Fruit fly (Drosophila melanogaster) whole organism, prepupa: ENCODE measurements around the gene Mgat2.

Experiments
- Blimp-1 ChIP-seq: fragments of 200-800 bp; sonication (Bioruptor generic); optimal IDR thresholded peaks from 3 replicates; lab custom pipeline; 2017; ENCODE audit warnings: missing biosample characterization, missing genetic modification characterization, mild to moderate bottlenecking, moderate library complexity, missing genetic modification reagents
- CG10631 ChIP-seq: fragments of 200-800 bp; sonication (Bioruptor generic); optimal IDR thresholded peaks from 2 replicates; lab custom pipeline; 2016; ENCODE audit warnings: missing biosample characterization, missing genetic modification characterization
- CG11294 ChIP-seq: fragments of 200-800 bp; sonication (Bioruptor generic); IDR thresholded peaks from 2 replicates; pipeline ENCODE4 v1.3.6; 2022; ENCODE audit warnings: missing biosample characterization, missing genetic modification characterization
- CG11762 ChIP-seq: fragments of 200-800 bp; sonication (Bioruptor generic); optimal IDR thresholded peaks from 3 replicates; lab custom pipeline; 2016; ENCODE audit warnings: missing biosample characterization, missing genetic modification characterization; ENCODE audit not compliant: insufficient read depth
- CG3032 ChIP-seq: fragments of 200-800 bp; optimal IDR thresholded peaks from 2 replicates; lab custom pipeline; 2019; ENCODE audit warnings: missing biosample characterization, mild to moderate bottlenecking, missing genetic modification characterization, moderate library complexity
- CG31627 ChIP-seq: fragments of 200-800 bp; sonication (Bioruptor generic); optimal IDR thresholded peaks from 3 replicates; lab custom pipeline; 2016; ENCODE audit warnings: missing biosample characterization, missing genetic modification characterization
- CG32006 ChIP-seq: fragments of 200-800 bp; sonication (Bioruptor generic); optimal IDR thresholded peaks from 3 replicates; lab custom pipeline; 2017; ENCODE audit warnings: missing biosample characterization, mild to moderate bottlenecking, missing genetic modification characterization
- CG34406 ChIP-seq: fragments of 200-800 bp; sonication (Bioruptor generic); optimal IDR thresholded peaks from 3 replicates; lab custom pipeline; 2016; ENCODE audit warnings: missing biosample characterization, missing genetic modification characterization
- CG3919 ChIP-seq: fragments of 200-800 bp; sonication (Bioruptor generic); optimal IDR thresholded peaks from 3 replicates; lab custom pipeline; 2016; ENCODE audit warnings: missing biosample characterization, missing genetic modification characterization
- CG6276 ChIP-seq: fragments of 200-800 bp; sonication (Bioruptor generic); optimal IDR thresholded peaks from 2 replicates; lab custom pipeline; 2017; ENCODE audit warnings: missing biosample characterization, mild to moderate bottlenecking, missing genetic modification characterization
- CG6854 ChIP-seq: fragments of 200-800 bp; sonication (Bioruptor generic); optimal IDR thresholded peaks from 2 replicates; lab custom pipeline; 2017; ENCODE audit warnings: missing biosample characterization, mild to moderate bottlenecking, missing genetic modification characterization
- CG7368 ChIP-seq: fragments of 200-800 bp; sonication (Bioruptor generic); optimal IDR thresholded peaks from 3 replicates; lab custom pipeline; 2016; ENCODE audit warnings: missing biosample characterization, missing genetic modification characterization
- CG8632 ChIP-seq: fragments of 200-800 bp; sonication (Bioruptor generic); optimal IDR thresholded peaks from 3 replicates; lab custom pipeline; 2016; ENCODE audit warnings: missing biosample characterization, missing genetic modification characterization
- CG9139 ChIP-seq: fragments of 200-800 bp; sonication (Bioruptor generic); optimal IDR thresholded peaks from 3 replicates; lab custom pipeline; 2017; ENCODE audit warnings: missing biosample characterization, mild to moderate bottlenecking, missing genetic modification characterization
- Eip75B ChIP-seq: fragments of 200-800 bp; sonication (Bioruptor generic); optimal IDR thresholded peaks from 3 replicates; lab custom pipeline; 2016; ENCODE audit warnings: missing biosample characterization, missing genetic modification characterization
- Eip78C ChIP-seq: fragments of 200-800 bp; sonication (Bioruptor generic); peaks from one replicate; lab custom pipeline; 2016; ENCODE audit warnings: missing biosample characterization, missing genetic modification characterization
- Eip93F ChIP-seq: fragments of 200-800 bp; sonication (Bioruptor generic); optimal IDR thresholded peaks from 2 replicates; lab custom pipeline; 2016; ENCODE audit warnings: missing biosample characterization, mild to moderate bottlenecking, missing genetic modification characterization
- Ets21C ChIP-seq: fragments of 200-800 bp; sonication (Bioruptor generic); optimal IDR thresholded peaks from 3 replicates; lab custom pipeline; 2016; ENCODE audit warnings: missing biosample characterization, missing genetic modification characterization
- Ets96B ChIP-seq: fragments of 200-800 bp; optimal IDR thresholded peaks from 2 replicates; lab custom pipeline; 2019; ENCODE audit warnings: missing biosample characterization, mild to moderate bottlenecking, missing genetic modification characterization, moderate library complexity
- Gug ChIP-seq: fragments of 200-800 bp; sonication (Bioruptor generic); IDR thresholded peaks from 2 replicates; pipeline ENCODE4 v1.3.6; 2022; ENCODE audit warnings: missing biosample characterization, missing genetic modification characterization
- Hr38 ChIP-seq: sonication (Bioruptor generic); optimal IDR thresholded peaks from 2 replicates; lab custom pipeline; 2016; ENCODE audit warnings: missing biosample characterization, missing genetic modification characterization
- Hr4 ChIP-seq: fragments of 200-800 bp; sonication (Bioruptor generic); optimal IDR thresholded peaks from 3 replicates; lab custom pipeline; 2016; ENCODE audit warnings: missing biosample characterization, missing genetic modification characterization
- Met ChIP-seq: fragments of 200-800 bp; sonication (Bioruptor generic); optimal IDR thresholded peaks from 3 replicates; lab custom pipeline; 2016; ENCODE audit warnings: missing biosample characterization, missing genetic modification characterization
- OdsH ChIP-seq: fragments of 200-800 bp; sonication (Bioruptor generic); optimal IDR thresholded peaks from 3 replicates; lab custom pipeline; 2016; ENCODE audit warnings: missing biosample characterization, missing genetic modification characterization
- Smox ChIP-seq: fragments of 200-800 bp; sonication (Bioruptor generic); optimal IDR thresholded peaks from 3 replicates; lab custom pipeline; 2016; ENCODE audit warnings: missing biosample characterization, missing genetic modification characterization
- Sox102F ChIP-seq: fragments of 200-800 bp; sonication (Bioruptor generic); optimal IDR thresholded peaks from 2 replicates; lab custom pipeline; 2016; ENCODE audit warnings: missing biosample characterization, mild to moderate bottlenecking, missing genetic modification characterization
- Sox14 ChIP-seq: fragments of 200-800 bp; sonication (Bioruptor generic); optimal IDR thresholded peaks from 3 replicates; lab custom pipeline; 2016; ENCODE audit warnings: missing biosample characterization, missing genetic modification characterization
- Sox15 ChIP-seq: fragments of 200-800 bp; sonication (Bioruptor generic); optimal IDR thresholded peaks from 3 replicates; lab custom pipeline; 2016; ENCODE audit warnings: missing biosample characterization, missing genetic modification characterization
- achi ChIP-seq: fragments of 200-800 bp; sonication (Bioruptor generic); optimal IDR thresholded peaks from 3 replicates; lab custom pipeline; 2016; ENCODE audit warnings: missing biosample characterization, missing genetic modification characterization
- acj6 ChIP-seq: fragments of 200-800 bp; sonication (Bioruptor generic); optimal IDR thresholded peaks from 3 replicates; lab custom pipeline; 2016; ENCODE audit warnings: missing biosample characterization, missing genetic modification characterization
- dac ChIP-seq: fragments of 200-800 bp; sonication (Bioruptor generic); optimal IDR thresholded peaks from 2 replicates; lab custom pipeline; 2017; ENCODE audit warnings: missing biosample characterization, mild to moderate bottlenecking, missing genetic modification characterization
- dsx ChIP-seq: fragments of 200-800 bp; optimal IDR thresholded peaks from 3 replicates; lab custom pipeline; 2019; ENCODE audit warnings: missing biosample characterization, mild to moderate bottlenecking, missing genetic modification characterization, moderate library complexity; ENCODE audit not compliant: poor library complexity, severe bottlenecking
- eg ChIP-seq: fragments of 200-800 bp; sonication (Bioruptor generic); IDR thresholded peaks from 3 replicates; pipeline ENCODE4 v1.3.6; 2022; ENCODE audit warnings: missing biosample characterization, missing genetic modification characterization
- esn ChIP-seq: fragments of 200-800 bp; sonication (Bioruptor generic); optimal IDR thresholded peaks from 2 replicates; lab custom pipeline; 2016; ENCODE audit warnings: missing biosample characterization, mild to moderate bottlenecking, missing genetic modification characterization, moderate library complexity
- fd85E ChIP-seq: fragments of 200-800 bp; sonication (Bioruptor generic); optimal IDR thresholded peaks from 3 replicates; lab custom pipeline; 2016; ENCODE audit warnings: missing biosample characterization, missing genetic modification characterization
- fkh ChIP-seq: fragments of 200-800 bp; sonication (Bioruptor generic); optimal IDR thresholded peaks from 3 replicates; lab custom pipeline; 2017; ENCODE audit warnings: missing biosample characterization, mild to moderate bottlenecking, missing genetic modification characterization, moderate library complexity
- lz ChIP-seq: fragments of 200-800 bp; sonication (Bioruptor generic); optimal IDR thresholded peaks from 3 replicates; lab custom pipeline; 2016; ENCODE audit warnings: missing biosample characterization, missing genetic modification characterization
- net ChIP-seq: fragments of 200-800 bp; sonication (Bioruptor generic); optimal IDR thresholded peaks from 3 replicates; lab custom pipeline; 2016; ENCODE audit warnings: missing biosample characterization, missing genetic modification characterization
- pdm3 ChIP-seq: fragments of 200-800 bp; sonication (Bioruptor generic); optimal IDR thresholded peaks from 3 replicates; lab custom pipeline; 2016; ENCODE audit warnings: missing biosample characterization, missing genetic modification characterization
- salr ChIP-seq, 2 experiments: fragments of 200-800 bp; sonication (Bioruptor generic); optimal IDR thresholded peaks; 3 replicates each; lab custom pipeline; 2016 to 2018; ENCODE audit warnings: missing biosample characterization in 2 of 2, missing genetic modification characterization in 2 of 2, mild to moderate bottlenecking in 1 of 2
- spab ChIP-seq: fragments of 200-800 bp; sonication (Bioruptor generic); optimal IDR thresholded peaks from 2 replicates; lab custom pipeline; 2017; ENCODE audit warnings: missing biosample characterization, mild to moderate bottlenecking, missing genetic modification characterization, missing genetic modification reagents
- ss ChIP-seq, 2 experiments: fragments of 200-800 bp; sonication (Bioruptor generic); optimal IDR thresholded peaks; 2 replicates in 1 of 2; 3 replicates in 1 of 2; lab custom pipeline; 2017 to 2018; ENCODE audit warnings: mild to moderate bottlenecking in 2 of 2, missing biosample characterization in 2 of 2, missing genetic modification characterization in 2 of 2, moderate library complexity in 1 of 2
- topi ChIP-seq: fragments of 200-800 bp; sonication (Bioruptor generic); optimal IDR thresholded peaks from 3 replicates; lab custom pipeline; 2016; ENCODE audit warnings: missing biosample characterization, missing genetic modification characterization

Gene Mgat2

DNA sequence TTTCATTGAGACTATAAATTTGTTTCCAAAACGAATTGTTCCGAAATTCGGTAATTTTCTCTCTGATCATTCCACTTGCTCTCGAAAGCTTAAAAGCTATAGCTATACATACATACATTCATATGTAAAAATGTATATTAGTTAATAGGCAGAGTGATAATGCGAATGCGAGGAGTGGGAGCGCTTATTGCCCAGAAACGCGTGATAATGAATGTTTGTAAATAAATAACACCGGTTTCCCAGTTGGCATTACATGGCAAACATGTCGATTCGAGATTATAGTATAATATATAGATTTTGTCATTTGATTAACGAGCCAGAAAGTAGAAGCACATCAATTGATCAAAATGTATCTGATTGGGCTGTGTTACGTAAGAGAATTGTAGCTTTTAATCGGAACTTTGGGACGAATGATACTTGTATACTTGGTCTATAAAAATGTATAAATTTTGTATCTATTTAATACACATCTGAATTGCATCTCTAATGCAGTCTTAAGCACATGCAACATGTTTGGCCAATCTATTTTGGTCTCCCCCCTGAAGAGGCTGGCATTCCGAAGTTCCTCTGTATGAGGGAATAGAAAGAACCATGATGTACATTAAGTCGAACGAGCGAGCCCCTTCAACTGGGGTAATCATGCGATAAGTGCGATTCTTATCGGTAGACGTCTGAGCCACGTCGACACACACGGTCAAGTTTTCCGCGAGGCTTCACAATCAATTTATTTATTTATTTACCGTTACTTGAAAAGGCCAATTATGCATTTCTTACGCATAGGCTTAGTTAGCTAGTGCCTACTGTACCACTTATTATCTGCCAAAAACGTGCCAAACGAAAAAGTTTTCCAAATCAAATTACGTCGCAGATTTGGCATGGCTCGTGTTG lies 9.2 kb downstream of the Mgat2 start (continued):
- TF ChIP-seq Ets21C (GFP tag; lab: Kevin White, UChicago) (no peak), CG32006 (GFP tag; lab: Kevin White, UChicago) (peak; percentile 53), CG3032 (tag; lab: Kevin White, UChicago) (no peak), CG34406 (GFP tag; lab: Kevin White, UChicago) (no peak), CG9139 (GFP tag; lab: Kevin White, UChicago) (no peak)

DNA sequence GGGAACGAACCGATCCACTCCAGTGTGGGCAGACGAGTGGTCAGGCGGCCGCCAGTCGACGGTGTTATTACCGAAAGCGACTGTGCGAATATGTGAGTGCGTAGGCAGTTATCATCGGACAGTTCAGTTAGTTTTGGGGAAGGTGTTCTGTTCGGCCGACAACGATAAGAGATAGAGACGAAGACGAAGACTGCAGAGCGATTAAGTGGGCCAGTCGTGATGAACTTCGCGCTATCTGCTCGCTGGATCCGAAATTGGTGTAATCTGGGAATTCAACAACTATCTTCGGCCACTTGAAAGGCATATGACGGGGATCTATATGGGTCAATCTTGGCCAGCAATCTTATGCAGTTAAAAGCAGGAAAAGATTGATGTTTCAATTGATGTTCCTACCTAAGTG lies 12.8 kb downstream of the Mgat2 start, which contains the start of gene CG7912:
Gene CG7912, minus strand, starts transcription at position 17 of the 400 bp plus-strand sequence.
- TF ChIP-seq fd85E (GFP tag; lab: Kevin White, UChicago) (no peak), CG8632 (GFP tag; lab: Kevin White, UChicago) (no peak), CG11762 (GFP tag; lab: Kevin White, UChicago) (no peak), dac (GFP tag; lab: Kevin White, UChicago) (no peak), CG3919 (GFP tag; lab: Kevin White, UChicago) (no peak), Eip78C (GFP tag; lab: Kevin White, UChicago) (no peak), CG3032 (tag; lab: Kevin White, UChicago) (no peak), dsx (GFP tag; lab: Kevin White, UChicago) (no peak), Sox14 (no peak)

DNA sequence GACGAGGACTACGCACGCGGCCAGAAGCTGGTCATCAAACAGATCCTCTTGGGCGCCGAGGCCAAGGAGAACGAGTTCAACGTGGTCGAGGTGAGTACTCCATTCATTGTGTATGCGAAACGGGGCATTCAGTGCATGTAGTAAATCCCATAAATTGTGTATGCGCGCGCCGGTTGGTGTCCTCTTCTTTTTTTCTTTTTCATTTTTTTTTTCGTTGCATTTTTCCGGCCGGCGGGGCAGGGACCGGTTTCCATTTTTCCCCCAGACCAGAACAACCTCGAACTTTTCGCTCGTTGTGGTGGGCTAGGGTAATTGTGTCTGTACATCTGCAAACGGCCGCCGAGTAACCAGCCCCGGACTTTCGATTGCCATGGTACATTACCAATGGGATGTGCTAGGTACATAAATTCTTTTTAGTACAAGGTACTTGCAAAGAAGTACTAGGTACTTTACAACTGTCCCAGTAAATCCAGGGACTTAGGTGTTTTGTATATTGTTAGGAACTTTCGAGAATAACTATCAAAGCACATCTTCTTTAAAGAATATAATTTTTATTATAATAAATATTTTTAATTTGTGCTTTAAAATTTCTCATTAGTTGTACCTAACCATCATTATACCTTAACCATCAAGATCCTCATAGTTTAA lies 16.6 kb downstream of the Mgat2 start:
- TF ChIP-seq Blimp-1 (GFP tag; lab: Kevin White, UChicago) (no peak), Eip75B (GFP tag; lab: Kevin White, UChicago) (peak; percentile 41), CG3919 (GFP tag; lab: Kevin White, UChicago) (peak; percentile 10), salr (GFP tag; optimal IDR thresholded peaks at IDR 0.05; lab: Kevin White, UChicago) (peak in 1 of 2 experiments; percentile 1), net (no peak), CG10631 (GFP tag; lab: Kevin White, UChicago) (peak; percentile 51), dsx (GFP tag; lab: Kevin White, UChicago) (peak; percentile 16), CG32006 (GFP tag; lab: Kevin White, UChicago) (peak; percentile 47), fd85E (GFP tag; lab: Kevin White, UChicago) (no peak), Met (no peak), CG34406 (GFP tag; lab: Kevin White, UChicago) (no peak), CG6276 (GFP tag; lab: Kevin White, UChicago) (no peak), CG11294 (GFP tag; lab: Robert Waterston, UW) (peak; percentile 12; the same call in 1 of the 2 replicates), Eip78C (GFP tag; lab: Kevin White, UChicago) (peak; percentile 62), acj6 (GFP tag; lab: Kevin White, UChicago) (no peak), lz (GFP tag; lab: Kevin White, UChicago) (no peak), pdm3 (no peak), Ets21C (GFP tag; lab: Kevin White, UChicago) (no peak), esn (GFP tag; lab: Kevin White, UChicago) (no peak), Gug (GFP tag; lab: Robert Waterston, UW) (no peak), eg (GFP tag; lab: Robert Waterston, UW) (peak; percentile 87), Sox102F (GFP tag; lab: Kevin White, UChicago) (no peak), fkh (no peak), Hr4 (no peak), CG9139 (GFP tag; lab: Kevin White, UChicago) (peak; percentile 75), Hr38 (no peak), CG6854 (GFP tag; lab: Kevin White, UChicago) (no peak), ss (GFP tag; optimal IDR thresholded peaks at IDR 0.05; lab: Kevin White, UChicago) (peak; percentile 81 to 85), OdsH (GFP tag; lab: Kevin White, UChicago) (no peak), spab (GFP tag; lab: Kevin White, UChicago) (peak; percentile 58), Ets96B (tag; lab: Kevin White, UChicago) (peak; percentile 49), Sox15 (GFP tag; lab: Kevin White, UChicago) (no peak), Eip93F (GFP tag; lab: Kevin White, UChicago) (no peak), topi (GFP tag; lab: Kevin White, UChicago) (no peak), achi (GFP tag; lab: Kevin White, UChicago) (peak; percentile 12), CG3032 (tag; lab: Kevin White, UChicago) (peak; percentile 24), Smox (GFP tag; lab: Kevin White, UChicago) (no peak), CG31627 (no peak), CG7368 (GFP tag; lab: Kevin White, UChicago) (no peak)
